Worm (Caenorhabditis elegans): ENCODE data around the gene fbxb-87.

The fbxb-87 gene

DNA sequence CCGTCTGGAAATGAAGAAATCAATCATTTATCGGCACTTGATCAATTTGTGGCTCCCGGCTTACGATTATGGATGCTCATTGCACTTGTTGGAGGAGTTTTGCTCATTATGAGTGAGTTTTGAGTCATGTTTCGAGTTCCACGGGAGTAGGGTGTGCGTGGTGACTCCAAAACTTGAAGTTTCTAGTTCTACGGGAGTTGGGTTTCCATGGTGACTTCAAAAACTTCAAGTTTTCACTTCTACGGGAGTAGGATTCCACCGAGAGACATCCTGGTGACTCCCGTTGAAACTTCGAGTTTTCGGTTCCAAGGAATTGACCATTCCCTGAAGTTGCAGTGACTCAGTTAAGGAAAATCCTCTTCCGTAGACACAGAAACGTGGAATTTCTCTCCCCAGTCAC is 37.5 kb upstream of the fbxb-87 start:
- no peak for TF ChIP-seq nhr-90 (tag; optimal IDR thresholded peaks at IDR 0.05)
- TF ChIP-seq nhr-120 (GFP tag; IDR thresholded peaks at IDR 0.05), result no peak
- no peak for TF ChIP-seq ZK185.1 (tag; optimal IDR thresholded peaks at IDR 0.05; ENCODE audit: poor library complexity, severe bottlenecking)
- no peak for TF ChIP-seq F23B12.7 (tag; optimal IDR thresholded peaks at IDR 0.05; ENCODE audit: insufficient read depth)
- TF ChIP-seq F37B4.10 (GFP tag; IDR thresholded peaks at IDR 0.05), result no peak
- peak; percentile 63 for TF ChIP-seq ceh-27 (GFP tag; optimal IDR thresholded peaks at IDR 0.05)
- no peak for TF ChIP-seq let-607 (tag; optimal IDR thresholded peaks at IDR 0.05)
- no peak for TF ChIP-seq bed-1 (GFP tag; IDR thresholded peaks at IDR 0.05)
- TF ChIP-seq D2030.7 (GFP tag; IDR thresholded peaks at IDR 0.05), result peak; percentile 27; the same call in 1 of the 2 replicates
- TF ChIP-seq cebp-2 (GFP tag; IDR thresholded peaks at IDR 0.05), result 0 out of 2 replicates have a peak, but pooled peaks have one; percentile 28
- TF ChIP-seq ztf-6 (GFP tag; IDR thresholded peaks at IDR 0.05), result no peak
- no peak for TF ChIP-seq T26A5.8 (tag; optimal IDR thresholded peaks at IDR 0.05)
- TF ChIP-seq Y56A3A.18 (GFP tag; IDR thresholded peaks at IDR 0.05), result no peak
- TF ChIP-seq ekl-4 (GFP tag; IDR thresholded peaks at IDR 0.05), result no peak
- no peak for TF ChIP-seq F39B2.1 (GFP tag; IDR thresholded peaks at IDR 0.05)
- no peak for TF ChIP-seq B0261.1 (tag; optimal IDR thresholded peaks at IDR 0.05)
- TF ChIP-seq nfya-2 (GFP tag; IDR thresholded peaks at IDR 0.05), result no peak
- TF ChIP-seq fkh-3 (tag; optimal IDR thresholded peaks at IDR 0.05), result no peak
- TF ChIP-seq Y67H2A.10 (GFP tag; conservative IDR thresholded peaks at IDR 0.05), result no peak
- TF ChIP-seq rcor-1 (GFP tag; IDR thresholded peaks at IDR 0.05), result no peak
- TF ChIP-seq ceh-100 (GFP tag; IDR thresholded peaks at IDR 0.05), result peak; percentile 87
- TF ChIP-seq K12H6.12 (tag; optimal IDR thresholded peaks at IDR 0.05), result no peak
- TF ChIP-seq unc-130 (GFP tag; optimal IDR thresholded peaks at IDR 0.05), result peak; percentile 48
- TF ChIP-seq egrh-3 (GFP tag; IDR thresholded peaks at IDR 0.05), result no peak
- peak; percentile 56; the same call in 1 of the 2 replicates for TF ChIP-seq bed-2 (GFP tag; IDR thresholded peaks at IDR 0.05)
- TF ChIP-seq tbp1 (GFP tag; optimal IDR thresholded peaks at IDR 0.05), result no peak
- 0 out of 2 replicates have a peak, but pooled peaks have one; percentile 12 for TF ChIP-seq attf-3 (GFP tag; conservative IDR thresholded peaks at IDR 0.05)
- no peak for TF ChIP-seq Y79H2A.3 (GFP tag; conservative IDR thresholded peaks at IDR 0.05)
- no peak for TF ChIP-seq lin-26 (GFP tag; IDR thresholded peaks at IDR 0.05)
- no peak for TF ChIP-seq F57C9.4 (tag; optimal IDR thresholded peaks at IDR 0.05)
- no peak for TF ChIP-seq gei-17 (GFP tag; optimal IDR thresholded peaks at IDR 0.05)
- no peak for TF ChIP-seq ets-4 (GFP tag; optimal IDR thresholded peaks at IDR 0.05)
- peak; percentile 77 for TF ChIP-seq akir-1 (GFP tag; optimal IDR thresholded peaks at IDR 0.05)
- no peak for TF ChIP-seq sdz-38 (tag; optimal IDR thresholded peaks at IDR 0.05)
- no peak for TF ChIP-seq lag-1 (GFP tag; IDR thresholded peaks at IDR 0.05)
- no peak for TF ChIP-seq C17E4.6 (GFP tag; IDR thresholded peaks at IDR 0.05)
- TF ChIP-seq B0336.3 (GFP tag; IDR thresholded peaks at IDR 0.05), result no peak
- peak; percentile 63; the same call in 1 of the 2 replicates for TF ChIP-seq aptf-2 (GFP tag; conservative IDR thresholded peaks at IDR 0.05)

- no peak for TF ChIP-seq rpc-1 (optimal IDR thresholded peaks at IDR 0.05)
- no peak for TF ChIP-seq rpc-1 (tag; optimal IDR thresholded peaks at IDR 0.05)
- no peak for TF ChIP-seq K11D2.4 (GFP tag; IDR thresholded peaks at IDR 0.05)
- TF ChIP-seq B0261.1 (tag; optimal IDR thresholded peaks at IDR 0.05), result no peak
- no peak for TF ChIP-seq let-607 (tag; optimal IDR thresholded peaks at IDR 0.05)
- TF ChIP-seq mel-28 (tag; optimal IDR thresholded peaks at IDR 0.05; ENCODE audit: borderline replicate concordance), result no peak
- TF ChIP-seq dpff-1 (tag; optimal IDR thresholded peaks at IDR 0.05), result no peak
- TF ChIP-seq snpc-3.4 (tag; optimal IDR thresholded peaks at IDR 0.05), result no peak
- no peak for TF ChIP-seq lsy-27 (tag; optimal IDR thresholded peaks at IDR 0.05; ENCODE audit: borderline replicate concordance, insufficient read depth)
- no peak for TF ChIP-seq snpc-1.1 (tag; optimal IDR thresholded peaks at IDR 0.05; ENCODE audit: insufficient read depth)
- TF ChIP-seq ceh-58 (GFP tag; IDR thresholded peaks at IDR 0.05), result no peak
- no peak for TF ChIP-seq ztf-6 (GFP tag; IDR thresholded peaks at IDR 0.05)
- TF ChIP-seq nhr-179 (tag; optimal IDR thresholded peaks at IDR 0.05), result no peak
- no peak for TF ChIP-seq tbx-9 (tag; optimal IDR thresholded peaks at IDR 0.05; ENCODE audit: borderline replicate concordance)
- TF ChIP-seq nfyb-1 (GFP tag; IDR thresholded peaks at IDR 0.05), result no peak
Observed at ce11 chrIII:10857984-10858383, 36.3 kb upstream of the fbxb-87 start, which contains the start of gene oxi-1. Gene oxi-1, plus strand, starts transcription at chrIII:10858284.

Data from whole organism, young adult.